Worm (Caenorhabditis elegans) whole organism, L3 larva: Measurements from ENCODE around the gene lgc-16.

Experiments used
- daf-12 ChIP-seq: fragments of 150-350 bp; optimal IDR thresholded peaks from 2 replicates; lab custom pipeline; 2014; ENCODE audit warnings: missing biosample characterization, missing genetic modification reagents, missing genetic modification characterization
- egl-27 ChIP-seq: sonication (generic microtip); optimal IDR thresholded peaks from 4 replicates; lab custom pipeline; 2017; ENCODE audit warnings: missing biosample characterization, missing genetic modification reagents, missing genetic modification characterization
- hmg-11 ChIP-seq: sonication (generic microtip); optimal IDR thresholded peaks from 2 replicates; lab custom pipeline; 2016; ENCODE audit warnings: missing genetic modification characterization, missing compliant biosample characterization
- lin-15B ChIP-seq: fragments of 150-350 bp; optimal IDR thresholded peaks from 2 replicates; lab custom pipeline; 2014; ENCODE audit warnings: missing biosample characterization, missing genetic modification characterization
- nhr-12 ChIP-seq: fragments of 150-350 bp; optimal IDR thresholded peaks from 2 replicates; lab custom pipeline; 2014; ENCODE audit warnings: missing biosample characterization, missing genetic modification characterization
- zag-1 ChIP-seq: fragments of 150-350 bp; optimal IDR thresholded peaks from 2 replicates; lab custom pipeline; 2014; ENCODE audit warnings: missing biosample characterization, missing genetic modification characterization

ce11 chrX:12104630-12105029 lies 13.8 kb upstream of the lgc-16 start, which contains the start of gene col-181:
- TF ChIP-seq nhr-12 (tag; lab: Kevin White, UChicago) (no peak), egl-27 (tag; lab: Kevin White, UChicago) (no peak), zag-1 (tag; lab: Kevin White, UChicago) (no peak), daf-12 (tag; lab: Kevin White, UChicago) (no peak), hmg-11 (no peak), lin-15B (no peak)
